Worm (Caenorhabditis elegans) whole organism, L4 larva: ENCODE measurements around the gene drap-1.

Experiments used
- D1046.2 ChIP-seq: fragments of 200-800 bp; sonication (Bioruptor generic); IDR thresholded peaks from 2 replicates; pipeline ENCODE4 v1.3.6; 2022; ENCODE audit warnings: missing genetic modification characterization, missing compliant biosample characterization
- F10B5.3 ChIP-seq: sonication (generic microtip); optimal IDR thresholded peaks from 2 replicates; lab custom pipeline; 2016; ENCODE audit warnings: mild to moderate bottlenecking, missing genetic modification characterization, missing compliant biosample characterization
- R02D3.7 ChIP-seq: fragments of 150-350 bp; sonication (generic microtip); optimal IDR thresholded peaks from 3 replicates; lab custom pipeline; 2014; ENCODE audit warnings: missing biosample characterization, missing genetic modification characterization
- Y5F2A.4 ChIP-seq: fragments of 200-800 bp; sonication (Bioruptor generic); optimal IDR thresholded peaks from 2 replicates; lab custom pipeline; 2018; ENCODE audit warnings: mild to moderate bottlenecking, missing genetic modification characterization, missing compliant biosample characterization
- ZK337.2 ChIP-seq: fragments of 200-800 bp; sonication (Bioruptor generic); IDR thresholded peaks from 2 replicates; pipeline ENCODE4 v1.3.6; 2022; ENCODE audit warnings: missing genetic modification reagents, missing genetic modification characterization, missing compliant biosample characterization
- aha-1 ChIP-seq: fragments of 150-350 bp; peaks from one replicate; lab custom pipeline; 2014; ENCODE audit warnings: missing biosample characterization, missing genetic modification characterization
- aly-2 ChIP-seq: sonication (generic microtip); optimal IDR thresholded peaks from 2 replicates; lab custom pipeline; 2018; ENCODE audit warnings: missing biosample characterization, missing genetic modification characterization
- arid-1 ChIP-seq: fragments of 200-800 bp; sonication (Bioruptor generic); conservative IDR thresholded peaks from 2 replicates; pipeline ENCODE4 v1.3.6; 2022; ENCODE audit warnings: missing genetic modification reagents, missing genetic modification characterization, missing compliant biosample characterization
- attf-4 ChIP-seq: sonication (generic microtip); optimal IDR thresholded peaks from 3 replicates; lab custom pipeline; 2017; ENCODE audit warnings: missing biosample characterization, missing genetic modification characterization
- ceh-28 ChIP-seq: fragments of 150-350 bp; optimal IDR thresholded peaks from 2 replicates; lab custom pipeline; 2014; ENCODE audit warnings: missing biosample characterization, missing genetic modification reagents, missing genetic modification characterization
- ceh-62 ChIP-seq: sonication (generic microtip); optimal IDR thresholded peaks from 2 replicates; lab custom pipeline; 2017; ENCODE audit warnings: missing biosample characterization, missing genetic modification characterization
- dmd-8 ChIP-seq: fragments of 200-800 bp; sonication (Bioruptor generic); IDR thresholded peaks from 2 replicates; pipeline ENCODE4 v1.3.6; 2022; ENCODE audit warnings: missing genetic modification characterization, missing compliant biosample characterization
- dpl-1 ChIP-seq: fragments of 150-350 bp; optimal IDR thresholded peaks from 2 replicates; lab custom pipeline; 2014; ENCODE audit warnings: missing biosample characterization, missing genetic modification reagents, missing genetic modification characterization
- dve-1 ChIP-seq: sonication (generic microtip); optimal IDR thresholded peaks from 2 replicates; lab custom pipeline; 2017; ENCODE audit warnings: antibody characterized with exemption, mild to moderate bottlenecking, missing genetic modification characterization, missing compliant biosample characterization; ENCODE audit not compliant: insufficient read depth
- egl-43 ChIP-seq: fragments of 200-800 bp; sonication (Bioruptor generic); IDR thresholded peaks from 2 replicates; pipeline ENCODE4 v1.3.6; 2022; ENCODE audit warnings: missing genetic modification reagents, missing genetic modification characterization, missing compliant biosample characterization
- fkh-10 ChIP-seq: fragments of 150-350 bp; optimal IDR thresholded peaks from 2 replicates; lab custom pipeline; 2014; ENCODE audit warnings: missing biosample characterization, missing genetic modification reagents, missing genetic modification characterization
- fos-1 ChIP-seq: fragments of 150-350 bp; optimal IDR thresholded peaks from 2 replicates; lab custom pipeline; 2014; ENCODE audit warnings: missing biosample characterization, missing genetic modification characterization
- gei-8 ChIP-seq: fragments of 200-800 bp; sonication (Bioruptor generic); optimal IDR thresholded peaks from 2 replicates; lab custom pipeline; 2018; ENCODE audit warnings: mild to moderate bottlenecking, missing genetic modification characterization, missing compliant biosample characterization
- hif-1 ChIP-seq, 2 experiments: sonication (generic microtip); optimal IDR thresholded peaks; 2 replicates each; lab custom pipeline; 2016 to 2017; ENCODE audit warnings: missing compliant biosample characterization in 2 of 2, missing genetic modification characterization in 2 of 2, missing genetic modification reagents in 2 of 2, missing genotype in 2 of 2, mild to moderate bottlenecking in 1 of 2
- hlh-30 ChIP-seq: sonication (generic microtip); optimal IDR thresholded peaks from 2 replicates; lab custom pipeline; 2017; ENCODE audit warnings: antibody characterized with exemption, mild to moderate bottlenecking, missing genetic modification characterization, missing compliant biosample characterization; ENCODE audit not compliant: insufficient read depth
- hmg-1.1 ChIP-seq: fragments of 200-800 bp; sonication (Bioruptor generic); IDR thresholded peaks from 2 replicates; pipeline ENCODE4 v1.3.6; 2022; ENCODE audit warnings: missing genetic modification reagents, missing genetic modification characterization, missing compliant biosample characterization
- lin-1 ChIP-seq: fragments of 200-800 bp; sonication (Bioruptor generic); IDR thresholded peaks from 2 replicates; pipeline ENCODE4 v1.3.6; 2022; ENCODE audit warnings: missing genetic modification reagents, missing genetic modification characterization, missing compliant biosample characterization
- lin-13 ChIP-seq: fragments of 150-350 bp; optimal IDR thresholded peaks from 2 replicates; lab custom pipeline; 2014; ENCODE audit warnings: missing biosample characterization, missing genetic modification reagents, missing genetic modification characterization
- lin-15B ChIP-seq: fragments of 150-350 bp; sonication (generic microtip); optimal IDR thresholded peaks from 3 replicates; lab custom pipeline; 2014; ENCODE audit warnings: missing biosample characterization, missing genetic modification characterization
- lin-29 ChIP-seq: fragments of 200-800 bp; sonication (Bioruptor generic); IDR thresholded peaks from 2 replicates; pipeline ENCODE4 v1.3.6; 2022; ENCODE audit warnings: missing genetic modification reagents, missing genetic modification characterization, missing compliant biosample characterization
- mdl-1 ChIP-seq, 2 experiments: fragments of 150-350 bp in 1 of 2; sonication (generic microtip) in 1 of 2; optimal IDR thresholded peaks; 2 replicates each; lab custom pipeline; 2014 to 2017; ENCODE audit warnings: missing biosample characterization in 2 of 2, missing genetic modification characterization in 2 of 2
- mdt-29 ChIP-seq: fragments of 200-800 bp; sonication (Bioruptor generic); IDR thresholded peaks from 2 replicates; pipeline ENCODE4 v1.3.6; 2022; ENCODE audit warnings: missing genetic modification reagents, missing genetic modification characterization, missing compliant biosample characterization
- mep-1 ChIP-seq: fragments of 150-350 bp; sonication (generic microtip); optimal IDR thresholded peaks from 3 replicates; lab custom pipeline; 2014; ENCODE audit warnings: missing biosample characterization, missing genetic modification characterization
- mes-2 ChIP-seq: sonication (generic microtip); optimal IDR thresholded peaks from 2 replicates; lab custom pipeline; 2016; ENCODE audit warnings: missing genotype, mild to moderate bottlenecking, missing genetic modification characterization, missing compliant biosample characterization; ENCODE audit not compliant: poor library complexity, severe bottlenecking
- mxl-3 ChIP-seq: fragments of 200-800 bp; sonication (Bioruptor generic); optimal IDR thresholded peaks from 2 replicates; lab custom pipeline; 2018; ENCODE audit warnings: mild to moderate bottlenecking, missing genetic modification characterization, missing compliant biosample characterization
- nhr-28 ChIP-seq: fragments of 150-350 bp; optimal IDR thresholded peaks from 2 replicates; lab custom pipeline; 2014; ENCODE audit warnings: missing biosample characterization, missing genetic modification characterization
- nhr-6 ChIP-seq: fragments of 150-350 bp; optimal IDR thresholded peaks from 2 replicates; lab custom pipeline; 2014; ENCODE audit warnings: missing biosample characterization, missing genetic modification characterization
- nhr-76 ChIP-seq: fragments of 150-350 bp; optimal IDR thresholded peaks from 2 replicates; lab custom pipeline; 2014; ENCODE audit warnings: missing biosample characterization, missing genetic modification characterization
- nhr-77 ChIP-seq: fragments of 150-350 bp; optimal IDR thresholded peaks from 2 replicates; lab custom pipeline; 2014; ENCODE audit warnings: missing biosample characterization, missing genetic modification characterization
- rbr-2 ChIP-seq: sonication (generic microtip); optimal IDR thresholded peaks from 2 replicates; lab custom pipeline; 2016; ENCODE audit warnings: missing genotype, missing genetic modification characterization, missing compliant biosample characterization
- sdz-12 ChIP-seq: fragments of 200-800 bp; sonication (Bioruptor generic); optimal IDR thresholded peaks from 2 replicates; lab custom pipeline; 2018; ENCODE audit warnings: mild to moderate bottlenecking, missing genetic modification characterization, missing compliant biosample characterization
- snpc-4 ChIP-seq: fragments of 150-350 bp; optimal IDR thresholded peaks from 2 replicates; lab custom pipeline; 2014; ENCODE audit warnings: missing biosample characterization, missing genetic modification characterization
- unc-130 ChIP-seq: sonication (generic microtip); optimal IDR thresholded peaks from 2 replicates; lab custom pipeline; 2016; ENCODE audit warnings: missing genetic modification reagents, missing genetic modification characterization, missing compliant biosample characterization
- unc-62 ChIP-seq, 3 experiments: fragments of 150-350 bp in 1 of 3; sonication (generic microtip); optimal IDR thresholded peaks in 2 of 3; peaks in 1 of 3; 1 replicate in 1 of 3; 2 replicates in 2 of 3; lab custom pipeline; 2014 to 2017; ENCODE audit warnings: missing biosample characterization in 3 of 3, missing genetic modification characterization in 3 of 3, missing genetic modification reagents in 3 of 3, missing genotype in 1 of 3
- zag-1 ChIP-seq: fragments of 150-350 bp; optimal IDR thresholded peaks from 2 replicates; lab custom pipeline; 2014; ENCODE audit warnings: missing biosample characterization, missing genetic modification characterization
- ztf-7 ChIP-seq: fragments of 150-350 bp; optimal IDR thresholded peaks from 2 replicates; lab custom pipeline; 2014; ENCODE audit warnings: missing biosample characterization, missing genetic modification characterization

The drap-1 gene

ce11 chrV:9702755-9703154, 27.2 kb upstream of the drap-1 start, which contains the start of gene xbx-6:
Gene xbx-6 (plus strand): TSS chrV:9703055.
- peak in 1 of 2 experiments; percentile 34 for TF ChIP-seq unc-62 (GFP tag; optimal IDR thresholded peaks at IDR 0.05 in 1 of 2; lab: Kevin White, UChicago)
- TF ChIP-seq unc-62 (tag; optimal IDR thresholded peaks at IDR 0.05; lab: Kevin White, UChicago): no peak
- TF ChIP-seq attf-4 (tag; lab: Kevin White, UChicago): no peak

- no peak for TF ChIP-seq sdz-12 (GFP tag; lab: Kevin White, UChicago)
- TF ChIP-seq, all 104 proteins: peak for 0
Observed at ce11 chrV:9703549-9703948, 26.4 kb upstream of the drap-1 start.

DNA sequence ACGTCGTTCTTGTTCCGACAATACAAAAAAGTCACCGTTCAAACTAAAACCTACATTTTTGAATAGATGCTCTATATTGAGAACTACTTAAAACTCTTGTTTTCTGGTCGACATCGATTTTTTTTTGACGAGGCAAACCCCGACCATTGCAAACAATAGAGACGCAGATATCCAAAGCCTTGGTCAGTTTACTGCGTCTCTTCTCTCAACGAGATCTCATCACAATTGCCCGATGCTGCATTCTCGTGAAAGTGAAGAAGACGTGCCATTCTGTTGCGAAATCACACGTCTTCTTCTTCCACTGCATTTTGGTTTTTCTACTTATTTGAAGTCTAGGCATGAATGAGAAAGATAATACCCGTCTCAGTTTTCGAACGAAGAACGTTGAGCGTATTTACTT, 25.5 kb upstream of the drap-1 start:
- no peak for TF ChIP-seq lin-29 (GFP tag; lab: Robert Waterston, UW)
- no peak for TF ChIP-seq nhr-76 (tag; lab: Kevin White, UChicago)
- TF ChIP-seq mdl-1 (tag; optimal IDR thresholded peaks at IDR 0.05; lab: Kevin White, UChicago): peak; percentile 42 to 53
- TF ChIP-seq mxl-3 (GFP tag; lab: Kevin White, UChicago): peak; percentile 7
- TF ChIP-seq arid-1: no peak
- peak; percentile 43 for TF ChIP-seq ceh-28 (tag; lab: Kevin White, UChicago)
- peak; percentile 11 for TF ChIP-seq dve-1 (tag; lab: Kevin White, UChicago)
- TF ChIP-seq lin-13 (GFP tag; lab: Kevin White, UChicago): no peak
- TF ChIP-seq rbr-2 (tag; lab: Kevin White, UChicago): peak; percentile 27
- TF ChIP-seq lin-1: no peak
- no peak for TF ChIP-seq sdz-12 (GFP tag; lab: Kevin White, UChicago)
- TF ChIP-seq mep-1 (tag; lab: Kevin White, UChicago): peak; percentile 66
- TF ChIP-seq aly-2: no peak
- TF ChIP-seq F10B5.3 (tag; lab: Kevin White, UChicago): no peak
- no peak for TF ChIP-seq lin-15B (tag; lab: Kevin White, UChicago)
- peak; percentile 85 for TF ChIP-seq hlh-30 (tag; lab: Kevin White, UChicago)
- TF ChIP-seq aha-1 (tag; lab: Kevin White, UChicago): peak; percentile 26
- TF ChIP-seq nhr-77: no peak
- no peak for TF ChIP-seq fos-1 (tag; lab: Kevin White, UChicago)
- TF ChIP-seq mes-2 (tag; lab: Kevin White, UChicago): no peak
- no peak for TF ChIP-seq gei-8
- TF ChIP-seq hif-1 (tag; optimal IDR thresholded peaks at IDR 0.05; lab: Kevin White, UChicago): no peak
- TF ChIP-seq nhr-28 (tag; lab: Kevin White, UChicago): peak; percentile 44
- no peak for TF ChIP-seq Y5F2A.4 (GFP tag; lab: Kevin White, UChicago)
- TF ChIP-seq dpl-1 (GFP tag; lab: Kevin White, UChicago): no peak
- no peak for TF ChIP-seq ztf-7 (tag; lab: Kevin White, UChicago)
- TF ChIP-seq ceh-62: no peak
- TF ChIP-seq zag-1 (tag; lab: Kevin White, UChicago): no peak
- no peak for TF ChIP-seq ZK337.2 (GFP tag; lab: Robert Waterston, UW)
- TF ChIP-seq D1046.2 (GFP tag; lab: Robert Waterston, UW): no peak
- TF ChIP-seq dmd-8 (GFP tag; lab: Robert Waterston, UW): no peak
- peak; percentile 8 for TF ChIP-seq fkh-10 (GFP tag; lab: Kevin White, UChicago)
- TF ChIP-seq mdt-29 (GFP tag; lab: Robert Waterston, UW): no peak
- no peak for TF ChIP-seq R02D3.7 (tag; lab: Kevin White, UChicago)
- TF ChIP-seq unc-62 (GFP tag; optimal IDR thresholded peaks at IDR 0.05 in 1 of 2; lab: Kevin White, UChicago): peak in 1 of 2 experiments; percentile 63
- no peak for TF ChIP-seq unc-62 (tag; optimal IDR thresholded peaks at IDR 0.05; lab: Kevin White, UChicago)
- no peak for TF ChIP-seq unc-130
- TF ChIP-seq egl-43 (GFP tag; lab: Robert Waterston, UW): no peak
- TF ChIP-seq hmg-1.1 (GFP tag; lab: Robert Waterston, UW): 0 out of 2 replicates have a peak, but pooled peaks have one; percentile 56
- TF ChIP-seq nhr-6: peak; percentile 12
- TF ChIP-seq snpc-4 (tag; lab: Kevin White, UChicago): no peak
